Worm (Caenorhabditis elegans): ENCODE results near the gene immp-2.

DNA sequence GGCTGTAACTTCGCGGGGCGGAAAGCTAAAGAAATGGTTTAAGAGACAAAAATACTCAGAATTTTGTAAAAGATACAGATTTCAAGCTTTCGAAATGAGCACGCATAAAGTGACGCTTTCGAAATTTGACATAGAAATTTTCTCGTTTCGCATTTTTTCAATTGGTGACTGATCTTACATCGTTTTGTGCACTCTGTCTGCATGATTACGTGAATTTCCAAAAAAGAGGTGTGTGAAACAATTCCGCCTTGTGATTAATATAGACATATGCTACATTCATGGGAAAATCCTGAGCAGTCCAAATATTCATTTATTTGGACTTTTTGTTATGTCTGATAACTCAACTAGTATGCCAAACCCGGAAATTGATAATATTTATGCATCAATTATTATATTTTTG lies 40.0 kb upstream of the immp-2 start, which contains the start of gene srx-12:
- TF ChIP-seq attf-3 (GFP tag; conservative IDR thresholded peaks at IDR 0.05) = no peak
- no peak for TF ChIP-seq unc-130 (GFP tag; optimal IDR thresholded peaks at IDR 0.05)
- TF ChIP-seq ztf-6 (GFP tag; IDR thresholded peaks at IDR 0.05) = no peak
